Worm (Caenorhabditis elegans) whole organism, mixed stage, embryonic: ENCODE measurements around the gene heri-1.

ENCODE experiments used
- M03D4.4 ChIP-seq: sonication (generic microtip); optimal IDR thresholded peaks from 2 replicates; lab custom pipeline; 2017; ENCODE audit warnings: mild to moderate bottlenecking, missing genetic modification characterization, missing compliant biosample characterization
- bed-3 ChIP-seq: fragments of 200-800 bp; sonication (Bioruptor generic); optimal IDR thresholded peaks from 3 replicates; lab custom pipeline; 2018; ENCODE audit warnings: mild to moderate bottlenecking, missing genetic modification characterization, moderate library complexity, missing compliant biosample characterization
- blmp-1 ChIP-seq: fragments of 150-350 bp; optimal IDR thresholded peaks from 2 replicates; lab custom pipeline; 2014; ENCODE audit warnings: missing biosample characterization, missing genetic modification characterization
- ceh-39 ChIP-seq: fragments of 150-350 bp; optimal IDR thresholded peaks from 2 replicates; lab custom pipeline; 2014; ENCODE audit warnings: missing biosample characterization, missing genetic modification characterization
- ceh-83 ChIP-seq: fragments of 200-800 bp; sonication (Bioruptor generic); optimal IDR thresholded peaks from 2 replicates; lab custom pipeline; 2018; ENCODE audit warnings: mild to moderate bottlenecking, missing genetic modification characterization, missing compliant biosample characterization
- ces-1 ChIP-seq: fragments of 150-350 bp; optimal IDR thresholded peaks from 2 replicates; lab custom pipeline; 2014; ENCODE audit warnings: missing biosample characterization, missing genetic modification reagents, missing genetic modification characterization
- cnd-1 ChIP-seq: fragments of 200-800 bp; sonication (Bioruptor generic); optimal IDR thresholded peaks from 2 replicates; lab custom pipeline; 2018; ENCODE audit warnings: mild to moderate bottlenecking, missing genetic modification characterization, missing compliant biosample characterization
- drap-1 ChIP-seq: fragments of 200-800 bp; sonication (Bioruptor generic); optimal IDR thresholded peaks from 3 replicates; lab custom pipeline; 2018; ENCODE audit warnings: mild to moderate bottlenecking, missing genetic modification characterization, missing compliant biosample characterization
- elt-1 ChIP-seq: sonication (generic microtip); optimal IDR thresholded peaks from 2 replicates; lab custom pipeline; 2017; ENCODE audit warnings: missing genetic modification characterization, mild to moderate bottlenecking, missing compliant biosample characterization, antibody characterized with exemption, moderate library complexity, borderline replicate concordance; ENCODE audit not compliant: insufficient read depth
- elt-3 ChIP-seq: fragments of 150-350 bp; optimal IDR thresholded peaks from 2 replicates; lab custom pipeline; 2014; ENCODE audit warnings: missing biosample characterization, missing genetic modification characterization
- flh-1 ChIP-seq: fragments of 200-800 bp; sonication (Bioruptor generic); optimal IDR thresholded peaks from 2 replicates; lab custom pipeline; 2018; ENCODE audit warnings: mild to moderate bottlenecking, missing genetic modification characterization, moderate library complexity, missing compliant biosample characterization
- ham-2 ChIP-seq: fragments of 200-800 bp; sonication (Bioruptor generic); optimal IDR thresholded peaks from 2 replicates; lab custom pipeline; 2018; ENCODE audit warnings: mild to moderate bottlenecking, missing genetic modification characterization, missing compliant biosample characterization
- hlh-1 ChIP-seq: fragments of 150-350 bp; optimal IDR thresholded peaks from 2 replicates; lab custom pipeline; 2014; ENCODE audit warnings: missing biosample characterization, missing genetic modification reagents, missing genetic modification characterization
- lin-13 ChIP-seq: fragments of 150-350 bp; optimal IDR thresholded peaks from 2 replicates; lab custom pipeline; 2014; ENCODE audit warnings: missing biosample characterization, missing genetic modification characterization
- lin-32 ChIP-seq: fragments of 200-800 bp; sonication (Bioruptor generic); optimal IDR thresholded peaks from 2 replicates; lab custom pipeline; 2018; ENCODE audit warnings: mild to moderate bottlenecking, missing genetic modification characterization, missing compliant biosample characterization
- mab-5 ChIP-seq: fragments of 150-350 bp; optimal IDR thresholded peaks from 2 replicates; lab custom pipeline; 2014; ENCODE audit warnings: missing biosample characterization, missing genetic modification characterization
- mep-1 ChIP-seq: fragments of 150-350 bp; optimal IDR thresholded peaks from 2 replicates; lab custom pipeline; 2017; ENCODE audit warnings: missing biosample characterization, missing genetic modification reagents, missing genetic modification characterization, inconsistent platforms
- nhr-12 ChIP-seq: fragments of 150-350 bp; optimal IDR thresholded peaks from 2 replicates; lab custom pipeline; 2014; ENCODE audit warnings: missing biosample characterization, missing genetic modification characterization
- nhr-2 ChIP-seq: fragments of 150-350 bp; optimal IDR thresholded peaks from 2 replicates; lab custom pipeline; 2014; ENCODE audit warnings: missing biosample characterization, missing genetic modification characterization
- nhr-237 ChIP-seq: fragments of 150-350 bp; optimal IDR thresholded peaks from 2 replicates; lab custom pipeline; 2014; ENCODE audit warnings: missing biosample characterization, missing genetic modification characterization
- nhr-28 ChIP-seq: fragments of 150-350 bp; optimal IDR thresholded peaks from 2 replicates; lab custom pipeline; 2014; ENCODE audit warnings: missing biosample characterization, missing genetic modification characterization
- pha-4 ChIP-seq: fragments of 150-350 bp; optimal IDR thresholded peaks from 2 replicates; lab custom pipeline; 2018; ENCODE audit warnings: missing biosample characterization, missing genetic modification reagents, missing genetic modification characterization
- sem-2 ChIP-seq: fragments of 200-800 bp; sonication (Bioruptor generic); optimal IDR thresholded peaks from 2 replicates; lab custom pipeline; 2018; ENCODE audit warnings: mild to moderate bottlenecking, missing genetic modification characterization, missing compliant biosample characterization
- sptf-1 ChIP-seq: sonication (generic microtip); optimal IDR thresholded peaks from 2 replicates; lab custom pipeline; 2017; ENCODE audit warnings: mild to moderate bottlenecking, missing genetic modification characterization, moderate library complexity, missing compliant biosample characterization
- tbx-8 ChIP-seq: fragments of 200-800 bp; sonication (Bioruptor generic); optimal IDR thresholded peaks from 2 replicates; lab custom pipeline; 2018; ENCODE audit warnings: mild to moderate bottlenecking, missing genetic modification characterization, moderate library complexity, missing compliant biosample characterization
- unc-120 ChIP-seq: sonication (generic microtip); optimal IDR thresholded peaks from 2 replicates; lab custom pipeline; 2017; ENCODE audit warnings: missing genetic modification characterization, missing compliant biosample characterization; ENCODE audit not compliant: poor library complexity, severe bottlenecking
- unc-39 ChIP-seq: fragments of 150-350 bp; optimal IDR thresholded peaks from 2 replicates; lab custom pipeline; 2014; ENCODE audit warnings: missing biosample characterization, missing genetic modification characterization
- unc-62 ChIP-seq: fragments of 150-350 bp; optimal IDR thresholded peaks from 2 replicates; lab custom pipeline; 2014; ENCODE audit warnings: missing biosample characterization, missing genetic modification reagents, missing genetic modification characterization
- zip-8 ChIP-seq: fragments of 150-350 bp; optimal IDR thresholded peaks from 2 replicates; lab custom pipeline; 2014; ENCODE audit warnings: missing biosample characterization, missing genetic modification characterization

Gene heri-1

DNA sequence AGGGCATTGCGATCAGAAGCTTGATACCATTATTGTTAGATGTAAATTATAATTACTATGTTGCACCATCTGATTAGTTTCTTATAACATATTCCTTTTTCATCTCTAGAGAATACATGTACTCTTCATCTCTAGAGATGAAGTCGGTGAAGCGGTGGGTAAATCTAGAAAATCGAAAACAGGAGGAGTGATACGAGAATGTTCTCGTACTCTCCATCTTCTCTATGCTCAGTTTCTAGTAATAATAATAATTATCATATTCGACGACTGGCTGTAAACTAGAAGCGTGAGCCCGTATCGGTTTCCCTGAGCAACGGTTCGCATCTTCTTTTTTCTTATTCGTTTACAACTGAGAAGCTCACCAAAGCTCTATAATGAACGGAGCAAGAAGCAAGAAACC is 5.2 kb downstream of the heri-1 start:
- no peak for TF ChIP-seq elt-3 (tag; lab: Kevin White, UChicago)
- no peak for TF ChIP-seq hlh-1 (tag; lab: Kevin White, UChicago)
- no peak for TF ChIP-seq ceh-83 (GFP tag; lab: Kevin White, UChicago)
- TF ChIP-seq pha-4 (tag; lab: Kevin White, UChicago), result no peak
- no peak for TF ChIP-seq ham-2 (GFP tag; lab: Kevin White, UChicago)
- no peak for TF ChIP-seq mep-1
- no peak for TF ChIP-seq sem-2 (GFP tag; lab: Kevin White, UChicago)
- no peak for TF ChIP-seq unc-62 (GFP tag; lab: Kevin White, UChicago)
- TF ChIP-seq nhr-28 (tag; lab: Kevin White, UChicago), result no peak
- TF ChIP-seq elt-1 (tag; lab: Kevin White, UChicago), result no peak
- no peak for TF ChIP-seq cnd-1
- TF ChIP-seq M03D4.4, result no peak
- TF ChIP-seq ceh-39, result no peak
- no peak for TF ChIP-seq drap-1 (GFP tag; lab: Kevin White, UChicago)

DNA sequence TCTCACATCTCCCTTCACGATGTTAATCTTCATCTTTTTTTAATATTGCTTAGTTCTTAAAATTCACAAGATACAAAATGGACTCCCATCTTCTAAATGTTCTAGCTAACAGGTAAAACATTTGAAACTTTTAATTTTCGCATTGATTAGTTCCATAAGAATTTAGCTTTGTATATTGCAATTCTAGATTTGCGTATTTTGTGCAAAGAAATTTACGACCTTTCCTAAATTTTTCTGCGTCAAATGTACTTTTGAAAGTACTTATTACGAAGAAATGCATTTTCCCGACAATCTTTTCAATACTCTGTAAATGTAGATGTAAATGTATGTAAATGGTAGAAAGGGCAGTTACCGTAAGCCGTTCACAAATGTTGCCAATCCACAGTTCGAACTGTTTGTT is 9.0 kb downstream of the heri-1 start:
- TF ChIP-seq bed-3 (GFP tag; lab: Kevin White, UChicago), result no peak
- TF ChIP-seq nhr-237 (tag; lab: Kevin White, UChicago), result no peak
- TF ChIP-seq flh-1 (GFP tag; lab: Kevin White, UChicago), result no peak
- no peak for TF ChIP-seq tbx-8 (GFP tag; lab: Kevin White, UChicago)
- no peak for TF ChIP-seq nhr-2 (tag; lab: Kevin White, UChicago)
- no peak for TF ChIP-seq elt-3 (tag; lab: Kevin White, UChicago)
- TF ChIP-seq ceh-39, result no peak
- no peak for TF ChIP-seq lin-13 (tag; lab: Kevin White, UChicago)
- no peak for TF ChIP-seq mep-1
- no peak for TF ChIP-seq unc-62 (GFP tag; lab: Kevin White, UChicago)
- no peak for TF ChIP-seq lin-32 (GFP tag; lab: Kevin White, UChicago)
- TF ChIP-seq, all 35 proteins: peak for 0

DNA sequence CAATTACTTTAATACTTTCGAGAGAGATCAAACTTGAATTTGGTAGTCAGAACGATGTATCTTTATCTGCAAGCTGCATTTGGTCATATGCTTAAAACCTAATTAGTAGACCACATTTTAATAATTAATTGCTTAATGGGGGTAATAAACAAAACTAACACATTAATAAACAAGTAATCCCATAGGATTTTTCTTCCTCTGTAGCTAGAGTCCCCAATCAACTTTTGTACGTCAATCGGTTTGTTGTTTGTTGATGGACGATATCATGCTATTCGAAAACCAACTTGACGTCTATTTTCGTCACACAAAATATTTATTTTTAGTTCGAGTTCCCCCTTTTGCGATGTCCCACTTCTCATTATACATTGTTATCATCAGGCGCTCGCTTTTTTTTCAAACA is 11.5 kb downstream of the heri-1 start:
- TF ChIP-seq mab-5 (no peak), ces-1 (GFP tag; lab: Kevin White, UChicago) (no peak), elt-1 (tag; lab: Kevin White, UChicago) (no peak), lin-13 (tag; lab: Kevin White, UChicago) (no peak), zip-8 (no peak), nhr-12 (no peak), unc-39 (tag; lab: Kevin White, UChicago) (no peak), sem-2 (GFP tag; lab: Kevin White, UChicago) (no peak)

DNA sequence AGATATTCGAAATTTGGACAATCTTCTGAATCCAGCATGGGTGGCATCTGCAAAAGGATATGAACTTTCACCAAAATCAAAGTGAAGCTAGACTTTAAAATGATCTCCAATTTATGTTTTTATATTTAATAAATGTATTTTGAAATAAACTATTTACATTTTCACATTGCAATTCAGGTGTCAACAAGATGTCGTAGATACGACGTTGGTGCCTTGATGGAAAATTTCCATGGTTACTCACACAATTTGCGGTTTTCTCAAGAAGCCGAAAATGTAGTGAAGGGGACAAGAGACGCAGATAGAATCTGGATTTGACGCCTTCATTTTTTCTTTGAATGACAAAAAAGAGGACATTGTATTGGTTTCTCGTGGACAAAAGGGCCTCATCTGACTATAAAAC is 13.5 kb downstream of the heri-1 start, which contains the start of gene rgs-3:
Gene rgs-3 (plus strand): TSS at position 301 of the 400 bp plus-strand sequence.
- TF ChIP-seq unc-39 (tag; lab: Kevin White, UChicago) (no peak), tbx-8 (GFP tag; lab: Kevin White, UChicago) (no peak), zip-8 (no peak), blmp-1 (tag; lab: Kevin White, UChicago) (no peak), ceh-83 (GFP tag; lab: Kevin White, UChicago) (no peak), ceh-39 (no peak), unc-62 (GFP tag; lab: Kevin White, UChicago) (no peak), pha-4 (tag; lab: Kevin White, UChicago) (no peak)

DNA sequence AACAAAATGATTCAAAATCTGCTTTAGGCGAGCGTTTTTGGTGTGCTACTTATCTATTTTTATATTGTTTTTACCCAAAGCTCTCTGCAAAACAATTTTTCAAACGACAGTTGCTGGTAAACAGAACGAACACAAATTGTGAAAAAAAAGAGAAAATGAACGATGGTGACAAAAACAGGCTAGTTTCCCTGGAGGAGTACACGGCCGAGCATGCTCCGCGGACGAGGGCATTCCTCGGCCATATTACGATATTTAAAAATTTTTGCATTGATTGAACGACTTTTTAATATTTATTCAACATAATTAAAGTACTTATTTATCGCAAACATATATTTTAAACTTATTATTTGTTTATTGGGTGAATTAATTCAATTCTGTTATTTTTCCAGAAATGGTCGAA is 15.6 kb downstream of the heri-1 start, which contains the start of the genes tpp-2 and rbbp-5:
Gene tpp-2 (minus strand): TSS at position 157 of the 400 bp plus-strand sequence.
Gene rbbp-5 (plus strand): TSS at position 390 of the 400 bp plus-strand sequence.
- TF ChIP-seq ham-2 (GFP tag; lab: Kevin White, UChicago) (peak; percentile 24), sptf-1 (no peak), blmp-1 (tag; lab: Kevin White, UChicago) (no peak), unc-62 (GFP tag; lab: Kevin White, UChicago) (no peak)

DNA sequence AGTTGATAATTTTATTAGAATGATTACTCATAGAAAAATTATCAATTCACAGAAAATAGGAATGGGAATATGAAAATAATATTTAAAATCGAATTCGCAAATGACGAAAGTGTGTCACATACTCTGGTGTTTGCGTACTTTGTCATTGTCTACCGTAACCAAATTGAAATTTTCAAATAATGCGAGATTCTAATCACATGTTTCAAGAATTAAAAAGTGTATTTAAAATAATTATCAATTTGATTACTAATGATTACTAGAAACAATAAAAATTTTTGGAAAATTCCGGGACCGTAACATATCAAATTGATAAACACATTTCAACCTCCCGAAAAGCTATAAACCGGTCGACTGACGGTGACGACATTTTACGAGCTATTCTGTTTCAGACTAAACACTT is 21.6 kb downstream of the heri-1 start, which contains the start of the genes fbf-2 and nspg-3:
Gene fbf-2 (minus strand): TSS at position 101 of the 400 bp plus-strand sequence.
Gene nspg-3 (plus strand): TSS at position 388 of the 400 bp plus-strand sequence.
- TF ChIP-seq M03D4.4, result no peak
- no peak for TF ChIP-seq zip-8
- no peak for TF ChIP-seq unc-39 (tag; lab: Kevin White, UChicago)
- no peak for TF ChIP-seq unc-62 (GFP tag; lab: Kevin White, UChicago)
- no peak for TF ChIP-seq mab-5
- TF ChIP-seq hlh-1 (tag; lab: Kevin White, UChicago), result no peak
- no peak for TF ChIP-seq cnd-1
- TF ChIP-seq ceh-39, result no peak
- no peak for TF ChIP-seq elt-3 (tag; lab: Kevin White, UChicago)
- no peak for TF ChIP-seq unc-120 (tag; lab: Kevin White, UChicago)
- no peak for TF ChIP-seq elt-1 (tag; lab: Kevin White, UChicago)
